Worm (Caenorhabditis elegans): ENCODE data around the gene sas-7.

ce11 chrIII:10354591-10354990 lies 33.8 kb downstream of the sas-7 start:
- no peak for TF ChIP-seq him-1 (tag; optimal IDR thresholded peaks at IDR 0.05)
- no peak for TF ChIP-seq W03F9.2 (tag; optimal IDR thresholded peaks at IDR 0.05)
